Worm (Caenorhabditis elegans) whole organism, late embryonic: ENCODE data around the gene R07E5.11.

Experiments used
- ceh-30 ChIP-seq: fragments of 150-350 bp; optimal IDR thresholded peaks from 2 replicates; lab custom pipeline; 2014; ENCODE audit warnings: missing biosample characterization, missing genetic modification characterization
- gmeb-2 ChIP-seq: sonication (generic microtip); optimal IDR thresholded peaks from 2 replicates; lab custom pipeline; 2016; ENCODE audit warnings: missing genetic modification characterization, inconsistent platforms, missing compliant biosample characterization
- lin-11 ChIP-seq: fragments of 200-800 bp; sonication (Bioruptor generic); optimal IDR thresholded peaks from 2 replicates; lab custom pipeline; 2018; ENCODE audit warnings: mild to moderate bottlenecking, missing genetic modification characterization, missing compliant biosample characterization
- pqm-1 ChIP-seq: sonication (generic microtip); optimal IDR thresholded peaks from 2 replicates; lab custom pipeline; 2016; ENCODE audit warnings: missing genetic modification characterization, missing compliant biosample characterization
- syd-9 ChIP-seq: sonication (generic microtip); optimal IDR thresholded peaks from 2 replicates; lab custom pipeline; 2016; ENCODE audit warnings: mild to moderate bottlenecking, missing genetic modification characterization, moderate library complexity, missing compliant biosample characterization
- zip-5 ChIP-seq: sonication (generic microtip); optimal IDR thresholded peaks from 2 replicates; lab custom pipeline; 2016; ENCODE audit warnings: missing genetic modification characterization, missing compliant biosample characterization

DNA sequence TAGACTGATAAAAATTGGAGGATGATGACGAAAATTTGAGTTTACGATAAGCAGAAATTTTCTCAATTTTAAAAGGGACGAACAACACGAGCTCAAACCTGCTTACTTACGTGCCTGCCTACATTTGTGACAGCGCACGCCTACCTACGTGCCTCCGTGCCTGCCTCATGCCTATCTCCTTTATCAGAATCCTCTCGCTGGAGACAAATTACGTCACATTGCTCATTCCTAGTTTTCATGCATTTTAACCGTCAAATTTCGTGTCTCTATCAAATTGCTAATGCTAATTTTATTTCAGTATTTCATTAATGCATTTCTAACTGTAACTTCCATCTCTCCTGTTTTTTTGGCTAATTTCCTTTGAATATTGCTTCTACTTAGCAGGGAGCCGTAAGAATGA is 33.7 kb downstream of the R07E5.11 start, which contains the start of gene pals-27:
- TF ChIP-seq syd-9 (tag; lab: Kevin White, UChicago) (no peak), lin-11 (no peak), ceh-30 (tag; lab: Kevin White, UChicago) (no peak), gmeb-2 (no peak), zip-5 (tag; lab: Kevin White, UChicago) (no peak), pqm-1 (no peak)
